Worm (Caenorhabditis elegans): ENCODE data around the gene W01A11.1.
A peak's percentile ranks its signal among the peaks of the same experiment; 100 is the strongest.

Gene W01A11.1

DNA sequence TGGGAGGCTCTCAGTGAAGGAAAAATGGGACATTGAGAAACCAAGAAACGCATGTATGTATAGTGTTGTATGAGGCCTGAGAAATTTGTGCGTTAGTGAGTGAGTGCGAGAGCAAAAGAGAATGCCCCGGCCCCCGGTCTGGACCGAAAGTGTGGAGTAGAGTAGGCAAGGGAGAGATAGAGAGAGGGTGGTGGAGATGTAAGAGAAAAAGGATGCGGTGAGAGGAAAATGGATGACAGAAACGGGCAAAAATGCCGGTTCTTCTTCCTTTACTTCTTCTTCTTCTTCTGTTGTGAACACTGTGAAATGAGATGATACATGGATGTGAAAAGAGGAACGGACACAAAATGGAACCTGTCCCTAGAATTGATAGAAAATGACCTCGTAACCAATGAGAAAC is 39.3 kb downstream of the W01A11.1 start (continued):
- TF ChIP-seq aly-2 (tag; optimal IDR thresholded peaks at IDR 0.05), result no peak
- no peak for TF ChIP-seq dmd-6 (GFP tag; IDR thresholded peaks at IDR 0.05)
- no peak for TF ChIP-seq zfp-2 (tag; optimal IDR thresholded peaks at IDR 0.05)
- TF ChIP-seq F37D6.2 (tag; optimal IDR thresholded peaks at IDR 0.05), result peak; percentile 10
- TF ChIP-seq daf-8 (GFP tag; IDR thresholded peaks at IDR 0.05), result no peak
- TF ChIP-seq F26F4.8 (GFP tag; conservative IDR thresholded peaks at IDR 0.05), result no peak
- TF ChIP-seq mdl-1 (tag; optimal IDR thresholded peaks at IDR 0.05), result no peak
- TF ChIP-seq tra-1 (GFP tag; IDR thresholded peaks at IDR 0.05), result no peak
- TF ChIP-seq skn-1 (tag; optimal IDR thresholded peaks at IDR 0.05), result no peak
- peak; percentile 6 for TF ChIP-seq mep-1 (tag; optimal IDR thresholded peaks at IDR 0.05)

DNA sequence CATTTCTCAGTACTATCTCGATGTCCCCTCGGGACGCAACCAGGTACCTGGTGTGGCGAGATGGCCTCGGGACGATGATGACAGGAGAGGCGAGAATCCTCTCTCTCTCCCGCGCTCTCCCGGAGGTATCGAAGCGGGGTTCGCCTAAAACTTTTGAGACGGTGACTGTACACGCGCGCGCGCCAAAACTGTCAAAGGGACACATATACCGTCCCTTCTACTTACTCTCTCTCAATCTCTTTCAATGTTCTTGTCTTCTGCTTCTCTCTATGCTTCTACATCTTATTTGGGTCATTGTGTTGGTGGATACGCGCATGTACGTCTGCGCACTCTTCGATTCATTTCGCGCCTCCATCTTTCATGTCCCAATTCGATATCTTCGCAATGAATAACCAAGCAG is 42.9 kb downstream of the W01A11.1 start:
- no peak for TF ChIP-seq zfp-3 (GFP tag; conservative IDR thresholded peaks at IDR 0.05)
- TF ChIP-seq egl-43 (GFP tag; IDR thresholded peaks at IDR 0.05), result 0 out of 2 replicates have a peak, but pooled peaks have one; percentile 27
- no peak for TF ChIP-seq lin-39 (tag; optimal IDR thresholded peaks at IDR 0.05)
- no peak for TF ChIP-seq D1046.2 (GFP tag; IDR thresholded peaks at IDR 0.05)
- peak; percentile 90 for TF ChIP-seq set-16 (GFP tag; IDR thresholded peaks at IDR 0.05)
- no peak for TF ChIP-seq F26F4.8 (GFP tag; conservative IDR thresholded peaks at IDR 0.05)
- TF ChIP-seq aha-1 (tag), result peak; percentile 72
- TF ChIP-seq zip-11 (GFP tag; IDR thresholded peaks at IDR 0.05), result no peak
- peak in 1 of 2 experiments; percentile 10 for TF ChIP-seq lsy-2 (tag; optimal IDR thresholded peaks at IDR 0.05)
- no peak for TF ChIP-seq Y5F2A.4 (GFP tag; optimal IDR thresholded peaks at IDR 0.05)
- TF ChIP-seq unc-62 (GFP tag; optimal IDR thresholded peaks at IDR 0.05 in 1 of 2), result peak in 1 of 2 experiments; percentile 97
- TF ChIP-seq unc-62 (tag; optimal IDR thresholded peaks at IDR 0.05), result no peak
- peak; percentile 66 for TF ChIP-seq mxl-3 (GFP tag; optimal IDR thresholded peaks at IDR 0.05)
- TF ChIP-seq nhr-25 (tag; optimal IDR thresholded peaks at IDR 0.05; ENCODE audit: borderline replicate concordance, insufficient read depth), result peak; percentile 14
- no peak for TF ChIP-seq nhr-41 (GFP tag; IDR thresholded peaks at IDR 0.05)
- peak; percentile 46 for TF ChIP-seq hlh-11 (tag; optimal IDR thresholded peaks at IDR 0.05)
- no peak for TF ChIP-seq nhr-10 (tag; optimal IDR thresholded peaks at IDR 0.05)
- no peak for TF ChIP-seq arid-1 (GFP tag; conservative IDR thresholded peaks at IDR 0.05)
- TF ChIP-seq ceh-44 (GFP tag; IDR thresholded peaks at IDR 0.05), result no peak
- TF ChIP-seq hlh-30 (tag; optimal IDR thresholded peaks at IDR 0.05; ENCODE audit: insufficient read depth), result peak; percentile 45
- TF ChIP-seq mxl-2 (GFP tag; conservative IDR thresholded peaks at IDR 0.05), result no peak

DNA sequence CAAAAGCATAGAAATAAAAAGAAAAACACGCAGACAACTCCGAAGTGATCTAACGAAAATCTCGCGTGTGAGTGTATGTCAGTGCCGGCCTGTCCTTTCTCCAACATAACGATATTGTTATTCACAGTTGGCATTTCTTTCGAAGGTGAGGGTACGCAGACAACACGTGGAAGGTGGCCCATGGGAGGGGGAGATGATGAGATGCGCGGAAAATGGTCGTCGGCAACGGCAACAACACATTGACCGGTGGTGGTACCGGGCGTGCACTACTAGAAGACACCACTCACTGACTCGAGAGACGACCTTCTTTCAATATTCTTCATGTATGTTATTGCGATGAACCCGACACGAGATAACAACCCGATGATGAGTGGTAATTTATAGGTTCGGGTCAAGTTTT is 46.0 kb downstream of the W01A11.1 start:
- TF ChIP-seq dmd-9 (GFP tag; IDR thresholded peaks at IDR 0.05), result no peak
- no peak for TF ChIP-seq Y105C5A.15 (GFP tag; IDR thresholded peaks at IDR 0.05)
- TF ChIP-seq nhr-77 (tag; optimal IDR thresholded peaks at IDR 0.05), result no peak
- peak in 1 of 2 experiments; percentile 78 for TF ChIP-seq unc-62 (GFP tag; optimal IDR thresholded peaks at IDR 0.05 in 1 of 2)
- no peak for TF ChIP-seq unc-62 (tag; optimal IDR thresholded peaks at IDR 0.05)
- TF ChIP-seq jun-1 (tag; optimal IDR thresholded peaks at IDR 0.05), result no peak
- no peak for TF ChIP-seq ces-1 (GFP tag; optimal IDR thresholded peaks at IDR 0.05)
- TF ChIP-seq mdt-29 (GFP tag; IDR thresholded peaks at IDR 0.05), result no peak
- TF ChIP-seq zag-1 (tag; optimal IDR thresholded peaks at IDR 0.05), result no peak
- no peak for TF ChIP-seq nhr-28 (tag; optimal IDR thresholded peaks at IDR 0.05)
- TF ChIP-seq ama-1 (optimal IDR thresholded peaks at IDR 0.05), result no peak
- no peak for TF ChIP-seq egl-27 (tag; optimal IDR thresholded peaks at IDR 0.05)
- no peak for TF ChIP-seq R02D3.7 (tag; optimal IDR thresholded peaks at IDR 0.05)
- TF ChIP-seq F49E8.2 (tag; optimal IDR thresholded peaks at IDR 0.05; ENCODE audit: borderline replicate concordance), result no peak
- peak; percentile 33 for TF ChIP-seq nhr-25 (tag; optimal IDR thresholded peaks at IDR 0.05; ENCODE audit: borderline replicate concordance, insufficient read depth)
- no peak for TF ChIP-seq tra-1 (GFP tag; IDR thresholded peaks at IDR 0.05)
- no peak for TF ChIP-seq Y75B8A.6 (GFP tag; IDR thresholded peaks at IDR 0.05)
- TF ChIP-seq ZK546.5 (tag; optimal IDR thresholded peaks at IDR 0.05), result no peak
- TF ChIP-seq aha-1 (tag), result no peak
- TF ChIP-seq hlh-30 (tag; optimal IDR thresholded peaks at IDR 0.05; ENCODE audit: insufficient read depth), result peak; percentile 51
- no peak for TF ChIP-seq spr-3 (GFP tag; optimal IDR thresholded peaks at IDR 0.05)
- no peak for TF ChIP-seq fos-1 (tag; optimal IDR thresholded peaks at IDR 0.05)
- no peak for TF ChIP-seq zip-2 (tag; optimal IDR thresholded peaks at IDR 0.05)
- no peak for TF ChIP-seq nhr-237 (tag; optimal IDR thresholded peaks at IDR 0.05)
- TF ChIP-seq mxl-3 (GFP tag; optimal IDR thresholded peaks at IDR 0.05), result peak; percentile 57
- no peak for TF ChIP-seq nhr-11 (tag; optimal IDR thresholded peaks at IDR 0.05)
- no peak for TF ChIP-seq ceh-44 (GFP tag; IDR thresholded peaks at IDR 0.05)
- no peak for TF ChIP-seq T20F7.1 (GFP tag; optimal IDR thresholded peaks at IDR 0.05)
